Fruit fly (Drosophila melanogaster): ENCODE data around the gene colt.

Gene colt

DNA sequence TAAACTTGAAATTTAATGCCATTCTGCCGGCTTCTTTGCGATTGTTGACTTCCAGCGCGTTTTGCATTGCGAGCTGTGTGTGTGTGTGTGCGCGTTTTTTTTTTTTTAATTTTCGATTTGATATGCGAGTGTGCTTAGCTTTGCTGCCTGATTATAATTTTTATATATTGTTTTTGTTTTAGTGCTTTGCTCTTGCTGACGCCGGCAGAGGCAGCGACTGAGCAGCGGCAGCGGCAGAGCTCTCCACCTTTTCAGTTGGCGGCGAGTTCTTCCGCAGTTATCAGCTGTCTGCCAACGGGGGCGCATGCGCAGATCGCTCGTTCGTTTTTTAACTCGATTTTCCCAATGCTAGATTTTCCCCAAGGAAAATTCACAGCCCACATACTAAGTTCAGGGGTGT lies 34.3 kb downstream of the colt start:
- no peak for TF ChIP-seq h (optimal IDR thresholded peaks at IDR 0.05)
- no peak for TF ChIP-seq ttk (optimal IDR thresholded peaks at IDR 0.05)
- no peak for TF ChIP-seq insv (optimal IDR thresholded peaks at IDR 0.05)
- no peak for TF ChIP-seq psq (optimal IDR thresholded peaks at IDR 0.05)
- no peak for TF ChIP-seq Myc (optimal IDR thresholded peaks at IDR 0.05)
- no peak for TF ChIP-seq Sin3A (optimal IDR thresholded peaks at IDR 0.05)

DNA sequence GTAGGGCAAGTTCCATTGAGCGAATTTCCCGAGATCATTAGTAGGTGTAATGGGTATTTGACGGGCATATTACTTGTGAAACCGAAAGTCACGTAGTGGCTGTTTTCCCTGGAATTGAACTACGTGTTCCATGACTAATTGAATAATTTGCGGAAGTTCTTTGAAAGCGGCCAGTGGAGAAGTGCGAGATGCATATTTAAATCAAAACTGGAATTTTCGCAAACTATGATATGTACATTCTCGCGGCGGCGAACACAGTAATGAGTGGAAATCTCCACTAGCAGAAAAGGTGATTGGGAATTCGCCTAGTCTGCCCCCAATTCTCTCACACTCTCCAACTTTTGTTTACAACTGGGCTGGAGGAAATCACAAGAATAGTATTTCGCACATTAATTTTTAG lies 34.9 kb downstream of the colt start:
- TF ChIP-seq Sin3A (optimal IDR thresholded peaks at IDR 0.05) (no peak), Myc (optimal IDR thresholded peaks at IDR 0.05) (no peak), ttk (optimal IDR thresholded peaks at IDR 0.05) (no peak), h (optimal IDR thresholded peaks at IDR 0.05) (no peak), insv (optimal IDR thresholded peaks at IDR 0.05) (no peak), psq (optimal IDR thresholded peaks at IDR 0.05) (no peak)

DNA sequence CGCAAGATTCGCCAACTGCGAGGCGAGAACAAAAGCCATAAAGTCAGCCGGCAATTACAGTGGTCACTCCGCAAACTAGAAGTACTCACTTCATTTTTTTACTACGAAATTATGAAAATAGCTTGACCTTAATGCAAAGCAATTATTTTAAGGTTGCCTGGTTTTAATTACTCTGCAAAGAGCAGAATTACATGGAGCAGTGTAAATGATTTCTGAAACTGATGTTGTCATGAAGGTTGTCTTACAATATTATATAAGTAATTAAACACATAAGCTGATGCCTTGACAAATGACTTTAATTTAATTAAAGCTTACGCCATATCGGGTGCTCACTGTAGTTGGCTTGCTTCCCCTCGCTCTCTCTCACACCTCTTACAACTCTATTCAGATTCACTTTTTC lies 35.7 kb downstream of the colt start:
- no peak for TF ChIP-seq insv (optimal IDR thresholded peaks at IDR 0.05)
- TF ChIP-seq Myc (optimal IDR thresholded peaks at IDR 0.05) = no peak

DNA sequence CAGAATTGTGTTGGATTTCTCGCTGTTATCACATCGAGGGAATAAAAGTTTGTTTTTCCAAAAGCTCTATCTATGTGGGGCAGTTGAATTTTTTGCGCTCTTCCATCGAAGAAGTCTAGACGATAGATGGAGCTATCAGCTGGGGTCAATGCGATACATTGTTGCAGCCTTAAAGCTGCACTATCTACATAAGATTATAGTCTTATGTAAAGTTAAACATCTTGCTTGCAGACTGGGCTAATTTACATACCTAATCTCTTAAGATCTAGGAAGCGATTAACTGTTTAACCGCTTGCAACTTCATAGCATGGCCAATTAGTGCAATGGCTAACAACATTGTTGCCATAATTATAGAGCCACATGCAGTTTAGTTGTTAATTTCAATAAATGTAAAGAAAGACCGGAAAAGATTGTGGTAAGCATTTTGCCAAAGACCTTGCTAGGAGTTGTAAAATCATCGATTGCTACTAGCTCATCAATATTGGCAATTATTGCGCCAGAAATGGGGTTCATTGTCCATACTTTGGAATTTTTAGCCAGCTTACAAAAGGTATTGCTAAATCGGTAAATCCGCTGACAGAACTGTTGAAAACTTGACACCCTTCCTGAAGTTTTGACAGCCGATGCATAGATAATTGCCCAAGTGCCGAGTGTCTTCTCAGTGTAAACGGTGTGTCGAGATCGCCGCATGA lies 37.6 kb downstream of the colt start:
- no peak for TF ChIP-seq psq (optimal IDR thresholded peaks at IDR 0.05)
- TF ChIP-seq h (optimal IDR thresholded peaks at IDR 0.05) = no peak
- TF ChIP-seq insv (optimal IDR thresholded peaks at IDR 0.05) = no peak
- no peak for TF ChIP-seq Myc (optimal IDR thresholded peaks at IDR 0.05)
- no peak for TF ChIP-seq ttk (optimal IDR thresholded peaks at IDR 0.05)
- no peak for TF ChIP-seq Sin3A (optimal IDR thresholded peaks at IDR 0.05)

DNA sequence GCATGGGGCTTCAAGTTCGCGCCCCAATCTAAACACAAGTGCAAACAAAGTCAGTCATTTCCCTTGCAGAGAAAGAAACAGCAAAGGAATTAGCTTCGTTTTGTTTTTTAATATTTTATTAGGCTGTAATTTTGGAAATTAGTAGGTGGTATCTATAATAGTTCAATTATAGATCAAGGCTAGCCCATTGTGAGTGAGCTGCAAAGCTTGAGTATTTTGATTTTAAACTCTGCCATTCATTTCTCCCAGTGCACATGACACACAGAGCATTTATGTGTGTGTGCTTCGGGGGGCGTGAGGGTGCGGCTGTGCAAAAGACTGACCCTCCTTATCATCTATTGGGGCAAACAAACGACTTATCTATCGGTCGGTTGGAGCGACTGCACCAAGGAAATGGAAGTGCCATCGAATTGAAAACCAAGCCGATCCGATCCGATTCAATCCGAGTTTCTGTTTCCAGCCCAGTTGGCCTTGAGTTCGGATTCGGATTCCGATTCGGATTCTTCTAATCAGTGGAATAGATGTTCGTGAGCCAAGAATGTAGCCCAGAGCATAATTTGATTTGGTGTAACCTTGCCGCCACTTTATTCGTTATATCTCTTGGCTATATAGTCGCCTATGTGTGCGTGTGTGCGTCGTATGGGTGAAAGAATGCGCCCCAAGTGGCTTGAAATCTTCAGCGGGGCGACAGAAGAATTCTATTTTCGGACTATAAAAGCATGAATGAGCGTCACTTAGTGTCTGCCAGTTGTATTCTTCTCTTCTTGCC lies 38.3 kb downstream of the colt start:
- TF ChIP-seq insv (optimal IDR thresholded peaks at IDR 0.05) = no peak
- TF ChIP-seq psq (optimal IDR thresholded peaks at IDR 0.05) = no peak
- no peak for TF ChIP-seq h (optimal IDR thresholded peaks at IDR 0.05)
- TF ChIP-seq Sin3A (optimal IDR thresholded peaks at IDR 0.05) = no peak
- TF ChIP-seq Myc (optimal IDR thresholded peaks at IDR 0.05) = no peak
- no peak for TF ChIP-seq ttk (optimal IDR thresholded peaks at IDR 0.05)

DNA sequence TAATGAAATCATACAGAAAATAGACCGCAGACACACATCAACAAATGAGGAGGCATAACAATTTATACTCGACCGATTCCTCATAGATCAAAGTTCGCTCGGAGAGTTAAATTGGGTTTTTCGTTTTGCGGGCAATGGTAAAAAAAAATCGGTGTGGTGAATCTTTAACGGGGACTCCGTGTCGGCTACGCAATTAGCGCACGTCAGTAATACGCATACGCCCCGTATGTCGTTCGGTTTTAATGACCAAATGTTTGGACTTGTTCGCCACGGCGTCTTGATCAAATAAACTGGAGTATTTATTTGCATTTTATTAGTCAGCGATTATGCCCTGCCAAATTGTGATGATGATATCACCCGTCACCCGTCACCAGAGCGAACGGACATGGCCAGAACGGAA lies 39.1 kb downstream of the colt start:
- TF ChIP-seq Myc (optimal IDR thresholded peaks at IDR 0.05) (no peak), ttk (optimal IDR thresholded peaks at IDR 0.05) (no peak), h (optimal IDR thresholded peaks at IDR 0.05) (no peak), psq (optimal IDR thresholded peaks at IDR 0.05) (no peak), insv (optimal IDR thresholded peaks at IDR 0.05) (no peak), Sin3A (optimal IDR thresholded peaks at IDR 0.05) (no peak)

DNA sequence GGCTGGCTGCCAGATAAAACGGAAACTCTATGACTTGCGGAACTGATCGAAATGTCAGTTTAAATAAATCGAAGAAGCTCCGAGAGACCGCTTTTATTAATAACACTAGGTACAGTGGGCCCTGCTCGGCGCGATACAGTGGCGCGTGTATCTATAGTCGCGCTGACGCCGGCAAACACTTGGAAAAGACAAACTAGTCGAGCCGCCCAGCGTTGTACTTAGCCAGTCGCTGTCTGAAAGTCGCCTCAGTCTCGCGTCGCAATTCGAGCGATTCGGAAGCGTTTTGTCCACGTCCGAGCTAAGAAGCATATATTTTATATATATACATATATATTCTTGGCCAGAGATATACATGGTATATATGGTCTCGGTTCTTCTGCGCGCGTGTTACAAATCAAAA lies 40.0 kb downstream of the colt start:
- no peak for TF ChIP-seq h (optimal IDR thresholded peaks at IDR 0.05)

DNA sequence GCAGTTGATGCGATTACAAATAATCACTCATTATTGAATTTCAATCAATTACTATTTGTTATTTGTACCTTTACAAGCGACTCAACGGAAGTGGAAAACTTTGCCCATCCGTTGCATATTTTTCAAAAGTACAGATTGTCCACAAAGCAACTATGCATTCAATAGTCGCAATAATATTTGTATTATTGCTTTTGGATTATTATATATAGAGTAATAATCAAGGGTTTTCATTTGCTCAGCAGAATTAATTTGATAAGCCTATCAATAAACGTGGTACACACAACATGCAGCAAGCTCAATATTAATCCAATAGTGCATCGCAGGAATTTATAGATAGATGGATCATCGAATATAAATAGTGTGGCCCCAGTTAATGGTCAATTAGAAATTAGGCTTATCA lies 41.3 kb downstream of the colt start:
- TF ChIP-seq psq (optimal IDR thresholded peaks at IDR 0.05) (no peak), h (optimal IDR thresholded peaks at IDR 0.05) (no peak), Sin3A (optimal IDR thresholded peaks at IDR 0.05) (no peak), ttk (optimal IDR thresholded peaks at IDR 0.05) (no peak), insv (optimal IDR thresholded peaks at IDR 0.05) (no peak)

DNA sequence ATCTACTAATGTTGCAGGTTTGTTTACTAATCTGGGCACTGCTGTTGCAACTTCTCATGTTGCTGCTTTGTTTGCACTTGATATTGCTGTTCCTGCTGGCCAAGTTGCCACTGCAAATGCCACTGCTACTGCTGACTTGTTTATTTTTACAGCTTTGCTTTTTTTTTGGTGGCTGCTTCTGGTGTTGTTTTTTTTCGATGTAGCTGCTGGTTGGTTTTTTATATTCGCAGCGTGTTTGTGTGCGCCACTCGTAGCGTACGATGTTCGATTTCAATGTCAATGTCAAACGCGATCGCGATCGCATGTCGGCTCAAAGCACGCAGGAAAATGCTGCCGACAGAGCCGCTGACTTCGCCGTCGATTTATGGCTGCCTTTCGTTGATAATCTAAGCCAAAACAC lies 42.1 kb downstream of the colt start:
- no peak for TF ChIP-seq Sin3A (optimal IDR thresholded peaks at IDR 0.05)
- no peak for TF ChIP-seq Myc (optimal IDR thresholded peaks at IDR 0.05)
- no peak for TF ChIP-seq ttk (optimal IDR thresholded peaks at IDR 0.05)
- TF ChIP-seq psq (optimal IDR thresholded peaks at IDR 0.05) = no peak
- TF ChIP-seq insv (optimal IDR thresholded peaks at IDR 0.05) = no peak
- TF ChIP-seq h (optimal IDR thresholded peaks at IDR 0.05) = no peak

DNA sequence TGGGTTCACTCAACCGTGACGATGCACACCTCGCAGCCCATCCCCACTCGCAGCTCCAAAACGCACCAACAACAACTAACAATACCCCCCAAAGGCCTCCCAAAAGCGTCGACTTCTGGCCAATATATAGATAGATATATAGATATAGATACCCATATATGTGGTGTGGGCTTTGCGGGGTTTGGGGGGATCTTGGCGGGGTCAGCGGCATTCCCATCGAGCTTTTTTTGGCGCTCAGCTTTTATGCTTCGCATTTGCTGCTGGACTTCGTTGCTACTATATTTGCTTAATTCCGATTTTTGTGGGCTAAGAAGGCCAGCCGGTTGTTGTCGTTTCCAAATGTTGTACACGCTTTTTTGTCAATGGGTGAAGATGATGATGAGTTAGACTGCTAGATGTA lies 42.5 kb downstream of the colt start:
- TF ChIP-seq Sin3A (optimal IDR thresholded peaks at IDR 0.05) = no peak
- TF ChIP-seq Myc (optimal IDR thresholded peaks at IDR 0.05) = no peak
- no peak for TF ChIP-seq insv (optimal IDR thresholded peaks at IDR 0.05)
- no peak for TF ChIP-seq h (optimal IDR thresholded peaks at IDR 0.05)
- TF ChIP-seq ttk (optimal IDR thresholded peaks at IDR 0.05) = no peak
- no peak for TF ChIP-seq psq (optimal IDR thresholded peaks at IDR 0.05)

DNA sequence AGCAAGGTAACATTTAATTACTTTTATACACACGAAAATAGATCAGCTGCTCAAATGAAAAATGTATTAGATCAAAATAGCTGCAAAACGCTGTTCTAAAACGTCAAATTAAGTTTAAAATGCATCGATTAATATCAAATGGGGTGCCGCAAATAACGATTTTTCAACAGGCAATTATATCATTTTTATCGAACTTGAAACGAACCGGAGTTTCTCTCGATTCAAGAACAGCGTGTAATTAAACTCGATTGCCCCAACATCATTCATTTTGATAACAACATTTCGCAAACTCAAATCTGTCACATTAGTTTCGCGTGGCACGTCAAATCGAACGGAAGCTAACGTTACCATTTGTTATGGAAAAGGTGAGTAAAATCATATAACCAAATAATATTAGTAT lies 44.5 kb downstream of the colt start, which contains the start of gene CG31689:
TSS of gene CG31689 (plus strand) at position 301 of the 400 bp plus-strand sequence.
- TF ChIP-seq h (optimal IDR thresholded peaks at IDR 0.05) (no peak), Sin3A (optimal IDR thresholded peaks at IDR 0.05) (no peak), insv (optimal IDR thresholded peaks at IDR 0.05) (no peak), Myc (optimal IDR thresholded peaks at IDR 0.05) (no peak), psq (optimal IDR thresholded peaks at IDR 0.05) (no peak), ttk (optimal IDR thresholded peaks at IDR 0.05) (no peak)

DNA sequence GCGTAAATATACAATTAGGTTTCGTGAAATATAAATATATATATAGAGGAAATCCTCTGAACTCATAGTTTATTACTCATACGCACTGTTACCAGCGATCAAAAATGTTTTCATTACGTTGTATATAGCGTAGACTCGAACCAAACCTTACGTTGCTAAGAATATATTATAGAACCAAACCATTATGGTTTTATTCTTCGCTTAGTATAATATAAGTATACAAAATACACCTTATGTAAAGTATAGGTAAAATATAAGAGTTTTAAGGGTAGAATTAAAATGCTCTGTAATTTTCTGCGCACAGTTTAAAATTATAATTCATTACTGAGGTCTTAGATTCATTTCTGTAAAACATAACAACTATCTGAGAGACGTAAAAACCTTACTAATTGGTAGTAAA lies 45.4 kb downstream of the colt start:
- TF ChIP-seq Myc (optimal IDR thresholded peaks at IDR 0.05) (no peak), insv (optimal IDR thresholded peaks at IDR 0.05) (no peak), ttk (optimal IDR thresholded peaks at IDR 0.05) (no peak), Sin3A (optimal IDR thresholded peaks at IDR 0.05) (no peak), psq (optimal IDR thresholded peaks at IDR 0.05) (no peak), h (optimal IDR thresholded peaks at IDR 0.05) (no peak)

DNA sequence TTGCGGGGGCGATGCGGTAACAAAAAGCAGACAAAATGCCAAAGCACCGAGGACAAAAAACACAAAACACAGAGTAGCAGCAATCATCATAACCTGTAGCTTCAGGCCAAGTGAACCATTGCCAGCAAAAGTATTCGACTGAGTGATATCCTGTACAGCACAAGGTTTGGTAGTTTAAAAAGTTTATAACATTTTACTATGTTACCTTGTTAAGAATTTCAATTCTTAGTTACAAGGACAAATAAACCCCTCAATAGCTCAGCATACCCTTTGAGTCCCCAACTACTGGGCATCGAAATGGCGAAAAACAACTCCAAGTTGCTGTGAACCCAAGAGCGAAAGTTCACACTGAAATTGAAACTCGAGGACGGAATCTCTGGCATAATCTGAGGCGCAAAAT lies 46.8 kb downstream of the colt start:
- TF ChIP-seq insv (optimal IDR thresholded peaks at IDR 0.05) (no peak), Myc (optimal IDR thresholded peaks at IDR 0.05) (no peak), ttk (optimal IDR thresholded peaks at IDR 0.05) (no peak), Sin3A (optimal IDR thresholded peaks at IDR 0.05) (no peak), psq (optimal IDR thresholded peaks at IDR 0.05) (no peak)

Data from Kc167 (cell line).